Worm (Caenorhabditis elegans): ENCODE results near the gene C01G10.9.
A peak's percentile ranks its signal among the peaks of the same experiment; 100 is the strongest.

The C01G10.9 gene

DNA sequence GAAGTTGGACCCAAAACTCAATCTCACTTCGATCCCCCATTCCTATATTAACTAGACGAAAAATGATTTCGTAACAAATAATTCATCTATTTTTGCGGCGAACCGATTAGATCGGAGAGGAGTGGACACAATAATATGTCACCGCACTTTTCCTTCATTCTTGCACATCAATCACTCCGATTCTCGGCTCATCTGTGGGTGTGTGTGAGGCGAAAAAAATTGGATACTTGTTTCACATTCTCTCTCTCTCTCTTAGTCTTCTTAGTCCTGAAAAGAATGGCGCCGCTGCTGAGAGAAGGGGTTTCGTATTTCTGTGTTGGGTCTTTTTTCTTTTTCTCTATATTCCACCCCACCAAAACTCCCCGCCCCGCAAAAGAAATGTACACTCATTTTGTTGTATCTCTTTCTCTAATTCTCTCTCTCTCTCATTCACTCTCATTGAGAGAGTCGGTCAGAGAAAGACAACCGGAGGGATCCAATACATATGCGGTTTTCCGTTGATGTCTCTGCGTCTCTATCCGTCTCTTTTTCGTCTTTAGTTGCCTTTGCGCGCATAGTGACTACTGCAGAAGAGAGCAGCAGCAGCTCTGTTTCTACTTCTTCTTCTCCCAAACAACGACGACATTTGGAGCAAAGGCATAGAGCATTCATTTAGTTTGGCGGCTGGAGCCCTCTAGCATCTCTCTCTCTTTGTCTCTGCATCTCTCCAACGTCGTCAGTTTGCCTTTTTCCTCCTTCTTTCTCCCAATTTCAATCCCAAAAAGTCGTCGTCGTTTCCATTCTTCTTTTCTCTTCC, 11.1 kb upstream of the C01G10.9 start, which contains the start of gene unc-76 (continued):
- no peak for TF ChIP-seq ahr-1 (tag; optimal IDR thresholded peaks at IDR 0.05)
- TF ChIP-seq hlh-30 (tag; optimal IDR thresholded peaks at IDR 0.05; ENCODE audit: insufficient read depth): peak; percentile 28
- TF ChIP-seq ceh-24 (tag; optimal IDR thresholded peaks at IDR 0.05): no peak
- no peak for TF ChIP-seq fkh-10 (GFP tag; optimal IDR thresholded peaks at IDR 0.05)
- no peak for TF ChIP-seq ttx-3 (tag; optimal IDR thresholded peaks at IDR 0.05)
- TF ChIP-seq unc-42 (tag; optimal IDR thresholded peaks at IDR 0.05): peak; percentile 90
- TF ChIP-seq ceh-14 (tag; optimal IDR thresholded peaks at IDR 0.05): peak; percentile 74
- TF ChIP-seq ceh-2 (tag; optimal IDR thresholded peaks at IDR 0.05): peak; percentile 60
- peak; percentile 98 for TF ChIP-seq ceh-34 (tag; optimal IDR thresholded peaks at IDR 0.05)
- no peak for TF ChIP-seq pha-4 (tag; optimal IDR thresholded peaks at IDR 0.05)

ce11 chrV:15072738-15073137, 9.6 kb upstream of the C01G10.9 start:
- TF ChIP-seq C38D4.7 (GFP tag; optimal IDR thresholded peaks at IDR 0.05): no peak
- TF ChIP-seq unc-42 (tag; optimal IDR thresholded peaks at IDR 0.05): peak; percentile 91
- TF ChIP-seq T23F11.4 (GFP tag; optimal IDR thresholded peaks at IDR 0.05): no peak
- no peak for TF ChIP-seq pag-3 (tag; optimal IDR thresholded peaks at IDR 0.05; ENCODE audit: borderline replicate concordance)
- peak; percentile 13 for TF ChIP-seq ceh-31 (tag; optimal IDR thresholded peaks at IDR 0.05)
- TF ChIP-seq ceh-9 (tag; optimal IDR thresholded peaks at IDR 0.05): no peak
- no peak for TF ChIP-seq ceh-24 (tag; optimal IDR thresholded peaks at IDR 0.05)
- TF ChIP-seq pat-9 (tag; optimal IDR thresholded peaks at IDR 0.05): no peak
- TF ChIP-seq ceh-48 (tag; optimal IDR thresholded peaks at IDR 0.05): peak; percentile 39
- no peak for TF ChIP-seq eyg-1 (tag; optimal IDR thresholded peaks at IDR 0.05)

ce11 chrV:15074907-15075306, 7.4 kb upstream of the C01G10.9 start:
- TF ChIP-seq ceh-48 (tag; optimal IDR thresholded peaks at IDR 0.05) (peak; percentile 58), odd-2 (tag; optimal IDR thresholded peaks at IDR 0.05) (no peak), che-1 (tag; optimal IDR thresholded peaks at IDR 0.05) (no peak), pha-2 (tag; optimal IDR thresholded peaks at IDR 0.05) (no peak), F13H6.1 (tag; optimal IDR thresholded peaks at IDR 0.05) (no peak), lin-11 (tag; optimal IDR thresholded peaks at IDR 0.05) (no peak), unc-3 (GFP tag; conservative IDR thresholded peaks at IDR 0.05) (no peak), unc-3 (tag; optimal IDR thresholded peaks at IDR 0.05) (no peak), pros-1 (tag; optimal IDR thresholded peaks at IDR 0.05) (no peak), eyg-1 (tag; optimal IDR thresholded peaks at IDR 0.05) (no peak), unc-42 (tag; optimal IDR thresholded peaks at IDR 0.05) (peak; percentile 29), ceh-45 (GFP tag; IDR thresholded peaks at IDR 0.05) (no peak), npax-4 (tag; optimal IDR thresholded peaks at IDR 0.05) (no peak), ttx-3 (tag; optimal IDR thresholded peaks at IDR 0.05) (no peak), ceh-31 (tag; optimal IDR thresholded peaks at IDR 0.05) (peak; percentile 47), sox-2 (GFP tag; IDR thresholded peaks at IDR 0.05) (no peak), unc-55 (GFP tag; optimal IDR thresholded peaks at IDR 0.05) (no peak), nhr-11 (tag; optimal IDR thresholded peaks at IDR 0.05) (no peak)

DNA sequence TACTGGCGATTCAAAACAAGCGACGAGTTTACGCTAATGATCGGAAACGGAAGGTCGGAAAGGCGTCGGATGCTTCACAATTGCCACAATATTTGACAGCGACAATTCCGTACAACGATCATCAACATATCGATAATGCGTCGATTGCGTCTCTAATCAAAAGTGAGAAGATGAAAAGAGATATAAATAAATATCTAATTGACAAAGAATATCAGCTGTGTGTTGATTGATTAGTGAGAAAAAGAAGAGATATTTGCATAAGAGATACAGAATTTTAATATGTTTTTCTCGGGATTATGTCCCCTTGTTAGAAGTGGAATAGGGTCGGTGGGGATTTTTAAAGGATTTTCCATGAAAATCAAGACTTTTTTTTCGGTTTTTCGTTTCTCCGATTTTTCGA, 3.8 kb upstream of the C01G10.9 start:
- no peak for TF ChIP-seq lin-11 (tag; optimal IDR thresholded peaks at IDR 0.05)
- no peak for TF ChIP-seq eyg-1 (tag; optimal IDR thresholded peaks at IDR 0.05)
- TF ChIP-seq fkh-10 (GFP tag; optimal IDR thresholded peaks at IDR 0.05): no peak

- TF ChIP-seq rnt-1 (tag; optimal IDR thresholded peaks at IDR 0.05) (no peak), ceh-22 (tag; optimal IDR thresholded peaks at IDR 0.05) (no peak), pag-3 (tag; optimal IDR thresholded peaks at IDR 0.05; ENCODE audit: borderline replicate concordance) (no peak), npax-4 (tag; optimal IDR thresholded peaks at IDR 0.05) (no peak), unc-86 (tag; optimal IDR thresholded peaks at IDR 0.05) (no peak), ceh-31 (tag; optimal IDR thresholded peaks at IDR 0.05) (no peak), lim-6 (tag; optimal IDR thresholded peaks at IDR 0.05) (no peak), tbx-7 (tag; optimal IDR thresholded peaks at IDR 0.05) (no peak), ama-1 (optimal IDR thresholded peaks at IDR 0.05) (no peak), sdc-2 (tag; optimal IDR thresholded peaks at IDR 0.05) (no peak), tbx-2 (tag; optimal IDR thresholded peaks at IDR 0.05) (no peak), T23F11.4 (GFP tag; optimal IDR thresholded peaks at IDR 0.05) (no peak), hlh-6 (tag; optimal IDR thresholded peaks at IDR 0.05) (no peak), F13H6.1 (tag; optimal IDR thresholded peaks at IDR 0.05) (no peak), syd-9 (tag; optimal IDR thresholded peaks at IDR 0.05) (no peak), pat-9 (tag; optimal IDR thresholded peaks at IDR 0.05) (no peak), hlh-15 (tag; optimal IDR thresholded peaks at IDR 0.05) (no peak), ets-4 (tag; optimal IDR thresholded peaks at IDR 0.05) (no peak)
These were observed 1.3 kb downstream of the C01G10.9 start for ce11 chrV:15083659-15084058.

Measured in whole organism, late embryonic.